Worm (Caenorhabditis elegans) whole organism, L2 larva: ENCODE measurements around the gene K01D12.1.

Experiments used
- F13H6.1 ChIP-seq: sonication (generic microtip); optimal IDR thresholded peaks from 2 replicates; lab custom pipeline; 2016; ENCODE audit warnings: missing genetic modification characterization, missing compliant biosample characterization
- R02D3.7 ChIP-seq: fragments of 150-350 bp; optimal IDR thresholded peaks from 2 replicates; lab custom pipeline; 2014; ENCODE audit warnings: missing biosample characterization, missing genetic modification characterization
- ZK546.5 ChIP-seq: sonication (generic microtip); optimal IDR thresholded peaks from 2 replicates; lab custom pipeline; 2017; ENCODE audit warnings: missing biosample characterization, missing genetic modification characterization
- alr-1 ChIP-seq: fragments of 150-350 bp; optimal IDR thresholded peaks from 2 replicates; lab custom pipeline; 2014; ENCODE audit warnings: missing biosample characterization, missing genetic modification characterization
- elt-1 ChIP-seq: fragments of 150-350 bp; optimal IDR thresholded peaks from 2 replicates; lab custom pipeline; 2014; ENCODE audit warnings: missing biosample characterization, missing genetic modification characterization
- lin-39 ChIP-seq: fragments of 150-350 bp; optimal IDR thresholded peaks from 2 replicates; lab custom pipeline; 2014; ENCODE audit warnings: missing biosample characterization, missing genetic modification reagents, missing genetic modification characterization
- lsy-2 ChIP-seq, 2 experiments: fragments of 150-350 bp in 1 of 2; sonication (generic microtip) in 1 of 2; optimal IDR thresholded peaks; 2 replicates each; lab custom pipeline; 2014 to 2017; ENCODE audit warnings: missing biosample characterization in 2 of 2, missing genetic modification characterization in 2 of 2
- mab-5 ChIP-seq: fragments of 150-350 bp; optimal IDR thresholded peaks from 2 replicates; lab custom pipeline; 2014; ENCODE audit warnings: missing biosample characterization, missing genetic modification characterization
- mbf-1 ChIP-seq: sonication (generic microtip); optimal IDR thresholded peaks from 2 replicates; lab custom pipeline; 2017; ENCODE audit warnings: missing biosample characterization, missing genetic modification characterization
- nhr-11 ChIP-seq: fragments of 150-350 bp; optimal IDR thresholded peaks from 2 replicates; lab custom pipeline; 2014; ENCODE audit warnings: missing biosample characterization, missing genetic modification characterization
- nhr-23 ChIP-seq: fragments of 150-350 bp; optimal IDR thresholded peaks from 2 replicates; lab custom pipeline; 2014; ENCODE audit warnings: missing biosample characterization, missing genetic modification reagents, missing genetic modification characterization
- ztf-11 ChIP-seq: sonication (generic microtip); optimal IDR thresholded peaks from 2 replicates; lab custom pipeline; 2017; ENCODE audit warnings: missing biosample characterization, missing genetic modification characterization

DNA sequence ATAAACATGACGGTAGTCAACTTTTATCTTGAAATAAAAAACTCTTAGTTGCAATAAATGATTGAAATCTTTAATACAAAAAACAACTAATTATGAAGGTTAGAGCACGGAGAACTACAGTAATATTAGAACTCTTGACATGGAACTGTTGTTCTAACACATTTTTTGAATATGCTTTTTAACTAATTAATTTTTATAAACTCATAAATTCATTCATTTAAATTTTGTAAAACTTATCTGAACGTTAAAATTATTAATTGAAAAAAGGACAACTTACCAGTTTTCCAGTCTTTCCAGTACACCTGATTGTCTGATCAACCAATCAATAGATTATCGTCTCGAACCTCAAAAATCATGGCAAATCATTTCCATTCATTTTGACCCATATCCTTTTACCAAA is 24.9 kb upstream of the K01D12.1 start, which contains the start of gene sqt-3:
- TF ChIP-seq nhr-23 (tag; lab: Kevin White, UChicago) (no peak), nhr-11 (tag; lab: Kevin White, UChicago) (no peak), mab-5 (tag; lab: Kevin White, UChicago) (no peak), lsy-2 (tag; optimal IDR thresholded peaks at IDR 0.05; lab: Kevin White, UChicago) (no peak), lin-39 (tag; lab: Kevin White, UChicago) (no peak), F13H6.1 (no peak), R02D3.7 (tag; lab: Kevin White, UChicago) (no peak), mbf-1 (tag; lab: Kevin White, UChicago) (no peak), alr-1 (tag; lab: Kevin White, UChicago) (no peak), ztf-11 (no peak), ZK546.5 (tag; lab: Kevin White, UChicago) (no peak), elt-1 (no peak)
